Fruit fly (Drosophila melanogaster): ENCODE data around the gene CG44405.
A peak's percentile ranks its signal among the peaks of the same experiment; 100 is the strongest.

CG44405 gene

dm6 chr2L:16325515-16326257 is 16.4 kb downstream of the CG44405 start, which contains the start of gene cact (continued):
- peak; percentile 92 for TF ChIP-seq CG32006 (GFP tag; optimal IDR thresholded peaks at IDR 0.05)
- TF ChIP-seq salr (GFP tag; optimal IDR thresholded peaks at IDR 0.05) = peak; percentile 81
- peak; percentile 53 to 60 for TF ChIP-seq ss (GFP tag; optimal IDR thresholded peaks at IDR 0.05)
- TF ChIP-seq svp (GFP tag) = peak; percentile 94
- peak; percentile 84 for TF ChIP-seq CG16779 (tag; optimal IDR thresholded peaks at IDR 0.05)
- peak; percentile 93 for TF ChIP-seq acj6 (GFP tag; optimal IDR thresholded peaks at IDR 0.05)
- TF ChIP-seq esn (GFP tag; optimal IDR thresholded peaks at IDR 0.05) = peak; percentile 95
- peak; percentile 88 for TF ChIP-seq CG8632 (GFP tag; optimal IDR thresholded peaks at IDR 0.05)
- peak; percentile 98 for TF ChIP-seq Eip78C (GFP tag)
- peak; percentile 92 for TF ChIP-seq topi (GFP tag; optimal IDR thresholded peaks at IDR 0.05)
- TF ChIP-seq Sox102F (GFP tag; optimal IDR thresholded peaks at IDR 0.05) = peak; percentile 92
- peak; percentile 85 for TF ChIP-seq dsx (GFP tag; optimal IDR thresholded peaks at IDR 0.05; ENCODE audit: poor library complexity, severe bottlenecking)
- peak; percentile 52 for TF ChIP-seq fd85E (GFP tag; optimal IDR thresholded peaks at IDR 0.05)
- TF ChIP-seq OdsH (GFP tag; optimal IDR thresholded peaks at IDR 0.05) = peak; percentile 94
- TF ChIP-seq spab (GFP tag; optimal IDR thresholded peaks at IDR 0.05) = peak; percentile 69
- TF ChIP-seq Eip75B (GFP tag; optimal IDR thresholded peaks at IDR 0.05) = peak; percentile 95
- TF ChIP-seq fkh (GFP tag; optimal IDR thresholded peaks at IDR 0.05) = peak; percentile 83
- peak; percentile 68 for TF ChIP-seq CG6808 (GFP tag; optimal IDR thresholded peaks at IDR 0.05)

- TF ChIP-seq Hr38 (GFP tag; optimal IDR thresholded peaks at IDR 0.05) (no peak), net (GFP tag; optimal IDR thresholded peaks at IDR 0.05) (peak; percentile 8), fkh (GFP tag; optimal IDR thresholded peaks at IDR 0.05) (no peak), Eip75B (GFP tag; optimal IDR thresholded peaks at IDR 0.05) (no peak), Met (GFP tag; optimal IDR thresholded peaks at IDR 0.05) (no peak), salr (GFP tag; optimal IDR thresholded peaks at IDR 0.05) (no peak), CG15336 (GFP tag; IDR thresholded peaks at IDR 0.05) (peak; percentile 22; the same call in 1 of the 2 replicates), OdsH (GFP tag; optimal IDR thresholded peaks at IDR 0.05) (no peak), CG1621 (tag; optimal IDR thresholded peaks at IDR 0.05) (no peak), CG16779 (tag; optimal IDR thresholded peaks at IDR 0.05) (peak; percentile 58), vri (GFP tag; optimal IDR thresholded peaks at IDR 0.05) (peak; percentile 22), esn (GFP tag; optimal IDR thresholded peaks at IDR 0.05) (no peak), CG6808 (GFP tag; optimal IDR thresholded peaks at IDR 0.05) (peak; percentile 17), spab (GFP tag; optimal IDR thresholded peaks at IDR 0.05) (no peak), CG34406 (GFP tag; optimal IDR thresholded peaks at IDR 0.05) (no peak), Sox102F (GFP tag; optimal IDR thresholded peaks at IDR 0.05) (no peak), cyc (GFP tag; optimal IDR thresholded peaks at IDR 0.05) (no peak), CG8319 (GFP tag; optimal IDR thresholded peaks at IDR 0.05) (no peak), fd59A (GFP tag; optimal IDR thresholded peaks at IDR 0.05) (no peak), eg (GFP tag; IDR thresholded peaks at IDR 0.05) (no peak), CG11294 (GFP tag; IDR thresholded peaks at IDR 0.05) (no peak), CG3919 (GFP tag; optimal IDR thresholded peaks at IDR 0.05) (no peak), pdm3 (GFP tag; optimal IDR thresholded peaks at IDR 0.05) (no peak), dac (GFP tag; optimal IDR thresholded peaks at IDR 0.05) (no peak), achi (GFP tag; optimal IDR thresholded peaks at IDR 0.05) (no peak), lz (GFP tag; optimal IDR thresholded peaks at IDR 0.05) (no peak), CG10631 (GFP tag; optimal IDR thresholded peaks at IDR 0.05) (no peak), Sox14 (GFP tag; optimal IDR thresholded peaks at IDR 0.05) (peak; percentile 41), CG11762 (GFP tag; optimal IDR thresholded peaks at IDR 0.05; ENCODE audit: insufficient read depth) (no peak), CG6163 (GFP tag; IDR thresholded peaks at IDR 0.05) (peak; percentile 59; the same call in 2 of the 3 replicates), CG9139 (GFP tag; optimal IDR thresholded peaks at IDR 0.05) (peak; percentile 48), CG6792 (GFP tag; optimal IDR thresholded peaks at IDR 0.05) (no peak), Eip93F (GFP tag; optimal IDR thresholded peaks at IDR 0.05) (no peak), CG10669 (GFP tag; optimal IDR thresholded peaks at IDR 0.05) (no peak), Hr4 (GFP tag; optimal IDR thresholded peaks at IDR 0.05) (no peak), Gug (GFP tag; IDR thresholded peaks at IDR 0.05) (no peak), ss (GFP tag; optimal IDR thresholded peaks at IDR 0.05) (peak; percentile 49 to 70), fd85E (GFP tag; optimal IDR thresholded peaks at IDR 0.05) (no peak), Ets96B (tag; optimal IDR thresholded peaks at IDR 0.05) (no peak), Ets21C (GFP tag; optimal IDR thresholded peaks at IDR 0.05) (no peak)
Measured at dm6 chr2L:16324833-16325232, 17.3 kb downstream of the CG44405 start.
